Fruit fly (Drosophila melanogaster) whole organism, pupa: Measurements from ENCODE around the gene RpL32.
A peak's percentile ranks its signal among the peaks of the same experiment; 100 is the strongest.

Experiments
- CG10348 ChIP-seq: fragments of 200-800 bp; sonication (Bioruptor generic); IDR thresholded peaks from 2 replicates; pipeline ENCODE4 v1.3.6; 2022; ENCODE audit warnings: missing biosample characterization, missing genetic modification characterization
- CG13204 ChIP-seq: fragments of 200-800 bp; sonication (Bioruptor generic); optimal IDR thresholded peaks from 2 replicates; lab custom pipeline; 2018; ENCODE audit warnings: missing biosample characterization, mild to moderate bottlenecking, missing genetic modification characterization, moderate library complexity
- CG14655 ChIP-seq: fragments of 200-800 bp; sonication (Bioruptor generic); optimal IDR thresholded peaks from 3 replicates; lab custom pipeline; 2017; ENCODE audit warnings: mild to moderate bottlenecking, missing biosample characterization, missing genetic modification reagents, missing genetic modification characterization
- CG15710 ChIP-seq: fragments of 200-800 bp; sonication (Bioruptor generic); optimal IDR thresholded peaks from 2 replicates; lab custom pipeline; 2018; ENCODE audit warnings: missing biosample characterization, mild to moderate bottlenecking, missing genetic modification characterization, moderate library complexity
- CG17806 ChIP-seq: fragments of 200-800 bp; sonication (Bioruptor generic); optimal IDR thresholded peaks from 2 replicates; lab custom pipeline; 2018; ENCODE audit warnings: missing biosample characterization, mild to moderate bottlenecking, missing genetic modification characterization, moderate library complexity
- CG32121 ChIP-seq: fragments of 200-800 bp; sonication (Bioruptor generic); IDR thresholded peaks from 2 replicates; pipeline ENCODE4 v1.3.6; 2022; ENCODE audit warnings: missing biosample characterization, missing genetic modification characterization
- CG34367 ChIP-seq: fragments of 200-800 bp; sonication (Bioruptor generic); optimal IDR thresholded peaks from 2 replicates; lab custom pipeline; 2018; ENCODE audit warnings: missing biosample characterization, mild to moderate bottlenecking, missing genetic modification characterization
- CG4496 ChIP-seq: fragments of 200-800 bp; sonication (Bioruptor generic); IDR thresholded peaks from 3 replicates; pipeline ENCODE4 v1.3.6; 2022; ENCODE audit warnings: missing biosample characterization, missing genetic modification characterization
- CG8301 ChIP-seq: fragments of 200-800 bp; sonication (Bioruptor generic); optimal IDR thresholded peaks from 2 replicates; lab custom pipeline; 2018; ENCODE audit warnings: missing biosample characterization, mild to moderate bottlenecking, missing genetic modification characterization
- CG9948 ChIP-seq: fragments of 200-800 bp; sonication (Bioruptor generic); optimal IDR thresholded peaks from 2 replicates; lab custom pipeline; 2018; ENCODE audit warnings: missing biosample characterization, mild to moderate bottlenecking, missing genetic modification characterization, moderate library complexity
- D1 ChIP-seq: fragments of 200-800 bp; sonication (Bioruptor generic); optimal IDR thresholded peaks from 2 replicates; lab custom pipeline; 2018; ENCODE audit warnings: missing biosample characterization, mild to moderate bottlenecking, missing genetic modification characterization, moderate library complexity
- Ets98B ChIP-seq: fragments of 200-800 bp; sonication (Bioruptor generic); IDR thresholded peaks from 2 replicates; pipeline ENCODE4 v1.3.6; 2022; ENCODE audit warnings: missing biosample characterization, missing genetic modification characterization
- Pif1A ChIP-seq: fragments of 200-800 bp; sonication (Bioruptor generic); optimal IDR thresholded peaks from 3 replicates; lab custom pipeline; 2016; ENCODE audit warnings: missing biosample characterization, missing genetic modification characterization
- Pif1B ChIP-seq: fragments of 200-800 bp; sonication (Bioruptor generic); optimal IDR thresholded peaks from 3 replicates; lab custom pipeline; 2016; ENCODE audit warnings: missing biosample characterization, missing genetic modification characterization
- Snoo ChIP-seq: fragments of 200-800 bp; sonication (Bioruptor generic); optimal IDR thresholded peaks from 3 replicates; lab custom pipeline; 2017; ENCODE audit warnings: missing biosample characterization, mild to moderate bottlenecking, missing genetic modification characterization, inconsistent platforms
- fd96Ca ChIP-seq: fragments of 200-800 bp; sonication (Bioruptor generic); IDR thresholded peaks from 3 replicates; pipeline ENCODE4 v1.3.6; 2022; ENCODE audit warnings: missing biosample characterization, missing genetic modification characterization
- rn ChIP-seq: fragments of 200-800 bp; sonication (Bioruptor generic); IDR thresholded peaks from 2 replicates; pipeline ENCODE4 v1.3.6; 2022; ENCODE audit warnings: missing biosample characterization, missing genetic modification characterization

The RpL32 gene

dm6 chr3R:30000286-30000685 is 45.7 kb downstream of the RpL32 start, which contains the start of gene Tace:
TSS of gene Tace (plus strand) at chr3R:30000530.
- no peak for TF ChIP-seq CG13204 (GFP tag; lab: Kevin White, UChicago)

- TF ChIP-seq CG17806 (tag; lab: Kevin White, UChicago): no peak
- TF ChIP-seq CG9948: no peak
- TF ChIP-seq Pif1B: no peak
- TF ChIP-seq CG34367: no peak
- TF ChIP-seq CG14655 (GFP tag; lab: Kevin White, UChicago): no peak
- TF ChIP-seq Pif1A (GFP tag; lab: Kevin White, UChicago): no peak
- TF ChIP-seq D1 (tag; lab: Kevin White, UChicago): no peak
- TF ChIP-seq CG8301 (tag; lab: Kevin White, UChicago): no peak
- TF ChIP-seq rn (GFP tag; lab: Robert Waterston, UW): no peak
- no peak for TF ChIP-seq CG4496 (GFP tag; lab: Robert Waterston, UW)
- no peak for TF ChIP-seq fd96Ca (GFP tag; lab: Robert Waterston, UW)
- TF ChIP-seq CG15710 (tag; lab: Kevin White, UChicago): no peak
- TF ChIP-seq Ets98B (GFP tag; lab: Robert Waterston, UW): no peak
- no peak for TF ChIP-seq CG32121 (GFP tag; lab: Robert Waterston, UW)
- no peak for TF ChIP-seq CG13204 (GFP tag; lab: Kevin White, UChicago)
- no peak for TF ChIP-seq CG10348 (GFP tag; lab: Robert Waterston, UW)
- no peak for TF ChIP-seq Snoo (tag; lab: Kevin White, UChicago)
These were observed 46.5 kb downstream of the RpL32 start, which contains the start of gene CG34298 for dm6 chr3R:29999495-29999894. TSS of gene CG34298 (plus strand) at chr3R:29999795.

- TF ChIP-seq CG32121 (GFP tag; lab: Robert Waterston, UW) (no peak), Ets98B (GFP tag; lab: Robert Waterston, UW) (peak; percentile 19; the same call in 1 of the 2 replicates)
These were observed 48.2 kb downstream of the RpL32 start, which contains the start of the genes CG15525 and CG11504 for dm6 chr3R:29997607-29998236. TSS of gene CG15525 (minus strand) at chr3R:29997676. TSS of gene CG11504 (plus strand) at chr3R:29997900.
